Worm (Caenorhabditis elegans): ENCODE measurements around the gene srh-11.

The srh-11 gene

DNA sequence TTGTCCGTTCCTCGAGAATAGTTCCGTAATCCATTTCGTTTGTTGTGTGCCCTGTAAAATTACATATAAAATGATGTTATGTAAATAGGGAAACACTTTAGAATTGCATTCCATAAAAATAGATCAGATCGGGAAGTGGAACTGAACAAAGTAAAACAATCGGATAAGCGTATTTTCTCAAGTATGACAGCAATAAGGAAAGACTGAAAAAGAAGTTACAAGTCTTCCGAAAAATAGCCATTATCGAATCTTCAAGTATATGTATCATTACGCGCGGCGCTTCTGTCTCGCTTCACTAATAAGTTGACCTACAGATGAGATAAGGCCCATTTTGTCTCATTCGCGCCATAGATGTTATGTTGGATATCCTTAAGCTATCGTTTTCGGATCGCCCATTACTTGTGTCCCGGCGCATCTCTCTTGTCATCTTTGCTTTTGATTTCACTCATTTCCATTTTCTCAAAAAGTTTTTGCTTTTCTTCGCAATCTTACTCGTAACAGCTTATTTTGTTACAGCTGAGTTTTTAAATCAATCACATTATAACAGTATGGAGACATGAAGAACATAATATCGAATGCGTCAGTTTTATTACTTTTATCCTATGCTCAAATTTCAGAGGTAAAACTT, 33.6 kb downstream of the srh-11 start, which contains the start of the genes fis-2 and F13B9.2:
TSS of gene fis-2 (minus strand) at position 51 of the 628 bp plus-strand sequence.
TSS of gene F13B9.2 (plus strand) at position 515 of the 628 bp plus-strand sequence.
- TF ChIP-seq ztf-6 (GFP tag; IDR thresholded peaks at IDR 0.05) (no peak), F57A8.1 (GFP tag; optimal IDR thresholded peaks at IDR 0.05) (no peak), sea-2 (GFP tag; IDR thresholded peaks at IDR 0.05) (no peak), hmg-1.2 (GFP tag; IDR thresholded peaks at IDR 0.05) (no peak), mxl-1 (tag; optimal IDR thresholded peaks at IDR 0.05) (no peak), K11D2.4 (GFP tag; IDR thresholded peaks at IDR 0.05) (no peak), fkh-3 (tag; optimal IDR thresholded peaks at IDR 0.05) (no peak), ceh-58 (GFP tag; IDR thresholded peaks at IDR 0.05) (no peak), snpc-1.1 (tag; optimal IDR thresholded peaks at IDR 0.05; ENCODE audit: insufficient read depth) (no peak), hmg-20 (GFP tag; IDR thresholded peaks at IDR 0.05) (no peak), ceh-40 (GFP tag; IDR thresholded peaks at IDR 0.05) (no peak), dox-1 (GFP tag; IDR thresholded peaks at IDR 0.05) (no peak), madf-3 (GFP tag; IDR thresholded peaks at IDR 0.05) (no peak), ztf-26 (tag; optimal IDR thresholded peaks at IDR 0.05) (no peak)

DNA sequence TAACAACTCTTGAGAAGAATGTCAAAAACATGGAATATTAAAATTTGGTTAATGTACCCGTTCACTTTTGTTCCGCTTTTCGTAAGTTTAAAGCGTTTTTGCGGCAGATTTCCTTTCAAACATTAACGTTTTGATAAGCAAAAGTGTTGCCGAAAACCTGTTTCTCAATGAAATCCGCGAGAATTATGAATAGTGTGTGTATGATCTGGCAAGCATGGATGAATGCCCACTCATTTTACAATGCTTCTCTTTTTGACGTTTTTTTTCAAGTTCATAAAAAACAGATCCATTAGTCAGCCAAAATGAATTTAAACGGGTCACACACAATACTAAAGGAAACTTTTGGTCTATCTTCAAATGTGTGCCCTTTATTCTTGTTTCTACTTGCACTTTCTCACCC, 34.8 kb downstream of the srh-11 start:
- TF ChIP-seq ztf-18 (tag; optimal IDR thresholded peaks at IDR 0.05) (no peak), efl-1 (GFP tag; optimal IDR thresholded peaks at IDR 0.05) (no peak), sea-2 (GFP tag; IDR thresholded peaks at IDR 0.05) (no peak), hlh-12 (tag; optimal IDR thresholded peaks at IDR 0.05) (no peak), F33H1.4 (GFP tag; IDR thresholded peaks at IDR 0.05) (no peak), Y95B8A.8 (GFP tag; IDR thresholded peaks at IDR 0.05) (no peak), cebp-1 (GFP tag; IDR thresholded peaks at IDR 0.05) (no peak), cebp-1 (tag; optimal IDR thresholded peaks at IDR 0.05) (no peak), unc-130 (GFP tag; optimal IDR thresholded peaks at IDR 0.05) (no peak), hlh-26 (GFP tag; conservative IDR thresholded peaks at IDR 0.05) (no peak), ztf-3 (GFP tag; optimal IDR thresholded peaks at IDR 0.05) (no peak), Y67H2A.10 (GFP tag; conservative IDR thresholded peaks at IDR 0.05) (no peak), die-1 (tag; optimal IDR thresholded peaks at IDR 0.05) (no peak), ztf-28 (GFP tag; IDR thresholded peaks at IDR 0.05) (no peak), F52B5.7 (tag; optimal IDR thresholded peaks at IDR 0.05) (no peak), cebp-2 (GFP tag; IDR thresholded peaks at IDR 0.05) (no peak), F22D6.2 (tag; optimal IDR thresholded peaks at IDR 0.05) (no peak), T26A5.8 (tag; optimal IDR thresholded peaks at IDR 0.05) (no peak), chd-7 (tag; optimal IDR thresholded peaks at IDR 0.05) (no peak), lin-54 (GFP tag; optimal IDR thresholded peaks at IDR 0.05) (no peak)

DNA sequence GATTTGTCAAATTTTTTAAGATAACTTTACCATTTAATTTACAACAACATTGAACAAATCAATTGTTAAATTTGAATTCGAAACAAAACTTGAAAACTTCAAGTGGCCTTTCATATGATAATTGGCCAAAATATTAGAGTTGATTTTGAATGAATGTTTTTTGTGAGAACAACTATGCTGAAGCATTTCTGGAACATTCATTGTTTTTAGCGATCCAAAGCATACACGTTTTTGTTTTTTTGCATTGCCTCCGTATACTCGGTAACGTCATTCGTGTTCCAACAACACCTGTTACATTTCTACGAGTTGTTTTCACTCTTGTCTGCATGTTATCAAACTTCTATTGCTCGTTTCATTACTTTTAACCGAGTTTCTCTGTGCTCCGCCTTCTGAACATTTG, 41.9 kb downstream of the srh-11 start:
- no peak for TF ChIP-seq F10E7.11 (tag; optimal IDR thresholded peaks at IDR 0.05)
- TF ChIP-seq C17E4.6 (GFP tag; IDR thresholded peaks at IDR 0.05): no peak
- no peak for TF ChIP-seq dpl-1 (GFP tag; optimal IDR thresholded peaks at IDR 0.05)
- no peak for TF ChIP-seq ceh-58 (GFP tag; IDR thresholded peaks at IDR 0.05)
- no peak for TF ChIP-seq tbp1 (GFP tag; optimal IDR thresholded peaks at IDR 0.05)
- no peak for TF ChIP-seq Y79H2A.3 (GFP tag; conservative IDR thresholded peaks at IDR 0.05)
